Worm (Caenorhabditis elegans): ENCODE measurements around the gene srd-5.
A peak's percentile ranks its signal among the peaks of the same experiment; 100 is the strongest.

srd-5 gene

DNA sequence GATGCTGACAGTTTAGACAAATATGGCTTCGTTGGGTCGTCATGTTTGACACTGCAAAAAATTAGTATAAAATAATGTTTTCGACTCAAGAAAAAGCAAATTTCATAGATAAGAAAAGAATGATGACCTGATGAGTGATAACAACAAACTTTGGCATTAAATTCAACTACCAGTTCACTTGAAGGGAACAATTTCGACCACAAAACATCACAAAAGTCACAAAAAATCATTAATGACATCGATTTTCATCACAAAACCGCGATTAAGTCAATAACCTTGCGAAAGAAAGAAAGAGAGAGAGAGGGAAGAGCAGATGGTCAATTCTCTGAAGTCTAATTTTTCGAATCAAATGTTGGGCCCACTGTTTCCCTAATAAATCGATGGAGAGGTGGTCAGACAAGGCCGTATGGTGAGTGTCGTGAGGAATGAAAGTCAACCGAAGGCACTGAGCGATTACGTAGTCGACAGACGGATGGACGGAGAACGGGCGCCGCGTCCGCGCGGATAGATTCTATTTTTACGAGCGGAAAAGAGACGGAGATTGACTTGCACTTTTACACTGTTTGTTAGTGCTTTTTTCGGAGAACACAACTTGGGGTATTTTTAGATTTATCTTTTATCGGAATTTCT, 9.8 kb downstream of the srd-5 start, which contains the start of gene bec-1:
Gene bec-1, minus strand, starts transcription at position 51 of the 630 bp plus-strand sequence.
- TF ChIP-seq ref-1 (GFP tag; conservative IDR thresholded peaks at IDR 0.05) = no peak

ce11 chrIV:5662886-5663285, 11.4 kb downstream of the srd-5 start:
- TF ChIP-seq klf-2 (GFP tag; conservative IDR thresholded peaks at IDR 0.05) (no peak), cog-1 (tag; optimal IDR thresholded peaks at IDR 0.05) (no peak)

DNA sequence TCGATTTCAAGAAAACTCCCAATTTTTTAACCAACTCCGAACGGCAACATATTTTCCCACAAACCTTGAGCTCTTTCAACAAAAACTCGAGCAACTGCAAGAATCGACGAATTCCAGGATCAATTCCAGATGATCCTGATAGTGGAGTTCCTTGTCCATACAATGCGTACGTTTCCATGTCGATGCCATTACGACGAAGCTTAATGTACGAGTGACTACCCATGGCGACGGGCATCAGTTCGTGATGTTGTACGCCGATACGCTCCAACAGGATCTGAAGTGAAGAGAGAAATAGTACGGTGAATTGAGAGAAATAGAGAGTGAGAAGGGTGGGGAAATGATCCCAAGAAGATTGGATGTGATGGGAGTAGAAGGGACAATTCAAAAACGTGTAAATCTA, 12.3 kb downstream of the srd-5 start:
- TF ChIP-seq klf-2 (GFP tag; conservative IDR thresholded peaks at IDR 0.05) (no peak), cog-1 (tag; optimal IDR thresholded peaks at IDR 0.05) (no peak), med-1 (GFP tag; optimal IDR thresholded peaks at IDR 0.05; ENCODE audit: insufficient read depth) (no peak), T22C8.4 (GFP tag; IDR thresholded peaks at IDR 0.05) (no peak), ztf-23 (GFP tag; IDR thresholded peaks at IDR 0.05) (no peak), tab-1 (GFP tag; IDR thresholded peaks at IDR 0.05) (no peak), ztf-29 (GFP tag; IDR thresholded peaks at IDR 0.05) (no peak), flt-1 (GFP tag; IDR thresholded peaks at IDR 0.05) (no peak), ref-1 (GFP tag; conservative IDR thresholded peaks at IDR 0.05) (no peak)

- TF ChIP-seq ref-1 (GFP tag; conservative IDR thresholded peaks at IDR 0.05) = no peak
- no peak for TF ChIP-seq cog-1 (tag; optimal IDR thresholded peaks at IDR 0.05)
- no peak for TF ChIP-seq med-1 (GFP tag; optimal IDR thresholded peaks at IDR 0.05; ENCODE audit: insufficient read depth)
- TF ChIP-seq klf-2 (GFP tag; conservative IDR thresholded peaks at IDR 0.05) = no peak
- no peak for TF ChIP-seq flt-1 (GFP tag; IDR thresholded peaks at IDR 0.05)
- no peak for TF ChIP-seq tab-1 (GFP tag; IDR thresholded peaks at IDR 0.05)
- no peak for TF ChIP-seq ztf-23 (GFP tag; IDR thresholded peaks at IDR 0.05)
- no peak for TF ChIP-seq ztf-29 (GFP tag; IDR thresholded peaks at IDR 0.05)
- TF ChIP-seq T22C8.4 (GFP tag; IDR thresholded peaks at IDR 0.05) = no peak
Observed at ce11 chrIV:5660239-5660638, 14.1 kb downstream of the srd-5 start, which contains the start of gene skn-1. Gene skn-1 (minus strand): TSS chrIV:5660384.

- TF ChIP-seq ref-1 (GFP tag; conservative IDR thresholded peaks at IDR 0.05) = no peak
- no peak for TF ChIP-seq tab-1 (GFP tag; IDR thresholded peaks at IDR 0.05)
- no peak for TF ChIP-seq med-1 (GFP tag; optimal IDR thresholded peaks at IDR 0.05; ENCODE audit: insufficient read depth)
- TF ChIP-seq ztf-23 (GFP tag; IDR thresholded peaks at IDR 0.05) = no peak
- no peak for TF ChIP-seq klf-2 (GFP tag; conservative IDR thresholded peaks at IDR 0.05)
- no peak for TF ChIP-seq cog-1 (tag; optimal IDR thresholded peaks at IDR 0.05)
- TF ChIP-seq T22C8.4 (GFP tag; IDR thresholded peaks at IDR 0.05) = no peak
- TF ChIP-seq ztf-29 (GFP tag; IDR thresholded peaks at IDR 0.05) = no peak
Observed at ce11 chrIV:5659461-5659860, 14.9 kb downstream of the srd-5 start.

- TF ChIP-seq flt-1 (GFP tag; IDR thresholded peaks at IDR 0.05) = no peak
- TF ChIP-seq ref-1 (GFP tag; conservative IDR thresholded peaks at IDR 0.05) = no peak
- no peak for TF ChIP-seq ztf-29 (GFP tag; IDR thresholded peaks at IDR 0.05)
- no peak for TF ChIP-seq T22C8.4 (GFP tag; IDR thresholded peaks at IDR 0.05)
- TF ChIP-seq med-1 (GFP tag; optimal IDR thresholded peaks at IDR 0.05; ENCODE audit: insufficient read depth) = no peak
- TF ChIP-seq ztf-23 (GFP tag; IDR thresholded peaks at IDR 0.05) = no peak
- no peak for TF ChIP-seq tab-1 (GFP tag; IDR thresholded peaks at IDR 0.05)
- TF ChIP-seq cog-1 (tag; optimal IDR thresholded peaks at IDR 0.05) = no peak
- no peak for TF ChIP-seq klf-2 (GFP tag; conservative IDR thresholded peaks at IDR 0.05)
Observed at ce11 chrIV:5658897-5659296, 15.4 kb downstream of the srd-5 start.

DNA sequence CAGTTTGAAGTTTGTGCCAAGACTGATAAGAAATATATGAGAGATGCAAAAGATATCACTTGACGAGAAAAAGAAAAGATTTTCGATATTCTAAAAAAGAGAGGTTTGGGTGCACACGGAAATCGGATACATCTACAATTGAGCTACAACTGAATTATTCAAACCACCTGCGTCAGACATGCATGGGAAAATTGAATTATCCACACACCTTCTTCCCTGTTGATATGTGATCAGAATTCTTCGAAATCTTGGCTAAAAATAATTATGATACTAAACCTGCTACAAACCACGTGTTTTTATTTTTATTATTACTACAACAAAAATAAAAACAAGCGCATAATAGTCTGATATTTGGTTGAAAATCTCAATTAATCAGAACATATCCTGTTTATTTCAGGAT, 16.1 kb downstream of the srd-5 start:
- TF ChIP-seq T22C8.4 (GFP tag; IDR thresholded peaks at IDR 0.05) = no peak
- TF ChIP-seq flt-1 (GFP tag; IDR thresholded peaks at IDR 0.05) = no peak
- no peak for TF ChIP-seq tab-1 (GFP tag; IDR thresholded peaks at IDR 0.05)
- no peak for TF ChIP-seq med-1 (GFP tag; optimal IDR thresholded peaks at IDR 0.05; ENCODE audit: insufficient read depth)
- TF ChIP-seq ztf-29 (GFP tag; IDR thresholded peaks at IDR 0.05) = no peak
- no peak for TF ChIP-seq klf-2 (GFP tag; conservative IDR thresholded peaks at IDR 0.05)
- no peak for TF ChIP-seq ref-1 (GFP tag; conservative IDR thresholded peaks at IDR 0.05)

DNA sequence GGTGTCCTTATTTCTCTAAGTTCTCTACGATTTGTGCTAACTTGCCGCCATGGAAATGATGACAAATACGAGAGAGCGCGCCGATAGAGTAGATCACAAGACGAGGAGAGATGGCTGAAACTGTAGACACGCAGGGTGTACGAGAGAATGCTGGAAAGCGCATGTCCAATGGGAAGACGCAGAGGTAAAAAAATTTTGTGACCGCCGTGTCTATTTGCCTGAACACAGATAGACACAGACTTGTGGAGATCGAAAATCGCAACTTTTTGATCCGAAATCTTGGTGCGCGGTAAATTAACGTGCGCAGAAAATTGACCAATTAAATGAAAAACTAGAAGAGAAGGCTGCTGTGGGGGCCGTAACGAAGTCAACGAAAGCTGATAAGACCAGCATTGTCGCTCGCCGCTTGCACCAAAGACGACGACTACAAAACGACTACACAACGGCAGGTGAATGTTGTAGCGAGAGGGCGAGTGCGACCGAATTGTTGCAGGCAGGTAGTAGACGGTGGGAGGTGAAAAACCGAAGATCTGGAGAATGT, 17.1 kb downstream of the srd-5 start:
- TF ChIP-seq med-1 (GFP tag; optimal IDR thresholded peaks at IDR 0.05; ENCODE audit: insufficient read depth) (no peak), cog-1 (tag; optimal IDR thresholded peaks at IDR 0.05) (peak; percentile 26)

ce11 chrIV:5655966-5656389, 18.4 kb downstream of the srd-5 start:
- TF ChIP-seq med-1 (GFP tag; optimal IDR thresholded peaks at IDR 0.05; ENCODE audit: insufficient read depth) = no peak

DNA sequence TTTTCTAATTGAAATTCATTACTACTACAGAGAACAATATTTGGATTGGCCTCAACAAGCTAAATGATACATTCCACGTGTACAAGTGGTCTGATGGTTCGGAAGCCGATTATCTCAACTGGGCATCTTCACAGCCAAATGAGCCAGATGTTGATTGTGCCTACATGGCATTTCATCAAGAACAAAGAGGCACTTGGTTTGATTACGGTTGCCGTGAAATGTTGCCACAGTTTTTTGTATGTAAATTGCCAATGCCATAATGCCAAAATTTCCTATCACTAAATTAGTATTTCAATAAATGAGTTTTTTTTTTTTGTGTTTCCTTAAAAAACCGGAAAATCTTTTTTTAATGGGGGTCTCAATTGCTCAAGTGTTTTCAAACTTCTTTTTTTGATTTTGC, 19.6 kb downstream of the srd-5 start:
- TF ChIP-seq T22C8.4 (GFP tag; IDR thresholded peaks at IDR 0.05) (no peak), ztf-29 (GFP tag; IDR thresholded peaks at IDR 0.05) (no peak)

DNA sequence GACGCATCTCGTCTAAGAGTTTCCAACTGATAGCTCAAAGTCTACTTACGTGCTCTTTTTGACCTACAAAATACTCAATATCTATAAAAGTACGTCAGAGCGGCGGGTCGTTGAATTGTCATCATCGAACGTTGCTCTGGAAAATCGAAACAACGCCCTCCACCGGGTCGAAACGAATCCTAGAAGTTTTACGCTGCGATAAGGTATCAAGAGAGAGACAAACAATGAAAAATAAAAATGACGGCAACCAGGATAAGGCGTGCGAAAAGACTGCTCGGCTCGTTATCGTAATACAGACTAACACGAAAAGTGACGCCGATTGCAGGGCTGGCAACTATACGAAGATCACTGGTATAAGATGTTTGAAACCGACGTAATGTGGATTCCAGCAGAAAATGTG, 20.1 kb downstream of the srd-5 start:
- TF ChIP-seq med-1 (GFP tag; optimal IDR thresholded peaks at IDR 0.05; ENCODE audit: insufficient read depth) (no peak), klf-2 (GFP tag; conservative IDR thresholded peaks at IDR 0.05) (no peak), tab-1 (GFP tag; IDR thresholded peaks at IDR 0.05) (no peak), flt-1 (GFP tag; IDR thresholded peaks at IDR 0.05) (no peak), ref-1 (GFP tag; conservative IDR thresholded peaks at IDR 0.05) (no peak)

All from whole organism, midembryonic.